Fruit fly (Drosophila melanogaster) whole organism, embryonic: ENCODE data around the gene CG9372.

Experiments
- B-H2 ChIP-seq: fragments of 200-800 bp; sonication (Bioruptor generic); optimal IDR thresholded peaks from 2 replicates; lab custom pipeline; 2018; ENCODE audit warnings: missing biosample characterization, mild to moderate bottlenecking, missing genetic modification characterization
- BtbVII ChIP-seq: fragments of 200-800 bp; sonication (Bioruptor generic); optimal IDR thresholded peaks from 3 replicates; lab custom pipeline; 2017; ENCODE audit warnings: missing biosample characterization, mild to moderate bottlenecking, missing genetic modification characterization
- CG10979 ChIP-seq: fragments of 200-800 bp; sonication (Bioruptor generic); optimal IDR thresholded peaks from 2 replicates; lab custom pipeline; 2018; ENCODE audit warnings: missing biosample characterization, mild to moderate bottlenecking, missing genetic modification characterization, moderate library complexity
- CG11456 ChIP-seq: fragments of 200-800 bp; sonication (Bioruptor generic); IDR thresholded peaks from 3 replicates; pipeline ENCODE4 v1.3.6; 2022; ENCODE audit warnings: missing biosample characterization, missing genetic modification characterization
- CG11723 ChIP-seq: fragments of 200-800 bp; sonication (Bioruptor generic); optimal IDR thresholded peaks from 2 replicates; lab custom pipeline; 2017; ENCODE audit warnings: missing biosample characterization, mild to moderate bottlenecking, missing genetic modification characterization
- CG12219 ChIP-seq: fragments of 200-800 bp; sonication (Bioruptor generic); optimal IDR thresholded peaks from 3 replicates; lab custom pipeline; 2018; ENCODE audit warnings: missing biosample characterization, mild to moderate bottlenecking, missing genetic modification characterization
- CG12299 ChIP-seq: fragments of 200-800 bp; sonication (Bioruptor generic); optimal IDR thresholded peaks from 2 replicates; lab custom pipeline; 2018; ENCODE audit warnings: missing biosample characterization, mild to moderate bottlenecking, missing genetic modification characterization
- CG13894 ChIP-seq: fragments of 200-800 bp; sonication (Bioruptor generic); optimal IDR thresholded peaks from 3 replicates; lab custom pipeline; 2018; ENCODE audit warnings: missing biosample characterization, mild to moderate bottlenecking, missing genetic modification characterization, moderate library complexity
- CG18476 ChIP-seq: fragments of 200-800 bp; sonication (Bioruptor generic); optimal IDR thresholded peaks from 2 replicates; lab custom pipeline; 2016; ENCODE audit warnings: missing biosample characterization, mild to moderate bottlenecking, missing genetic modification characterization
- CG18599 ChIP-seq: fragments of 200-800 bp; sonication (Bioruptor generic); optimal IDR thresholded peaks from 3 replicates; lab custom pipeline; 2017; ENCODE audit warnings: missing biosample characterization, missing genetic modification characterization, mild to moderate bottlenecking, moderate library complexity, missing genetic modification reagents
- CG33557 ChIP-seq: fragments of 200-800 bp; sonication (Bioruptor generic); optimal IDR thresholded peaks from 2 replicates; lab custom pipeline; 2019; ENCODE audit warnings: missing biosample characterization, mild to moderate bottlenecking, missing genetic modification characterization, moderate library complexity
- CG34422 ChIP-seq: fragments of 200-800 bp; sonication (Bioruptor generic); IDR thresholded peaks from 3 replicates; pipeline ENCODE4 v1.3.6; 2022; ENCODE audit warnings: missing biosample characterization, missing genetic modification characterization
- CG3726 ChIP-seq: fragments of 200-800 bp; sonication (Bioruptor generic); IDR thresholded peaks from 3 replicates; pipeline ENCODE4, ENCODE4 v1.3.6; 2022; ENCODE audit warnings: missing biosample characterization, missing genetic modification characterization
- CG4820 ChIP-seq: fragments of 200-800 bp; sonication (Bioruptor generic); optimal IDR thresholded peaks from 3 replicates; lab custom pipeline; 2016; ENCODE audit warnings: missing biosample characterization, missing genetic modification characterization
- CG7271 ChIP-seq: fragments of 200-800 bp; sonication (Bioruptor generic); optimal IDR thresholded peaks from 2 replicates; lab custom pipeline; 2018; ENCODE audit warnings: missing biosample characterization, mild to moderate bottlenecking, missing genetic modification characterization, moderate library complexity
- CG7745 ChIP-seq: fragments of 200-800 bp; sonication (Bioruptor generic); optimal IDR thresholded peaks from 2 replicates; lab custom pipeline; 2018; ENCODE audit warnings: missing biosample characterization, mild to moderate bottlenecking, missing genetic modification characterization, moderate library complexity
- CG7839 ChIP-seq: fragments of 200-800 bp; sonication (Bioruptor generic); optimal IDR thresholded peaks from 3 replicates; lab custom pipeline; 2018; ENCODE audit warnings: missing biosample characterization, mild to moderate bottlenecking, missing genetic modification characterization, moderate library complexity
- CG8924 ChIP-seq: fragments of 200-800 bp; optimal IDR thresholded peaks from 3 replicates; lab custom pipeline; 2019; ENCODE audit warnings: missing biosample characterization, mild to moderate bottlenecking, missing genetic modification characterization, moderate library complexity
- CG9215 ChIP-seq: fragments of 200-800 bp; sonication (Bioruptor generic); IDR thresholded peaks from 2 replicates; pipeline ENCODE4 v1.3.6; 2022; ENCODE audit warnings: missing biosample characterization, missing genetic modification characterization
- CoRest ChIP-seq: fragments of 200-800 bp; sonication (Bioruptor generic); optimal IDR thresholded peaks from 3 replicates; lab custom pipeline; 2018; ENCODE audit warnings: missing biosample characterization, mild to moderate bottlenecking, missing genetic modification characterization, moderate library complexity
- D ChIP-seq, 2 experiments: fragments of 200-800 bp in 1 of 2; fragments of >200 bp in 1 of 2; sonication (Bioruptor generic) in 1 of 2; optimal IDR thresholded peaks; 2 replicates in 1 of 2; 3 replicates in 1 of 2; lab custom pipeline; 2017; ENCODE audit warnings: mild to moderate bottlenecking in 1 of 2, missing biosample characterization in 1 of 2, missing genetic modification characterization in 1 of 2, missing genetic modification reagents in 1 of 2
- Dfd ChIP-seq, 2 experiments: fragments of >200 bp; optimal IDR thresholded peaks; 2 replicates each; lab custom pipeline; 2017; ENCODE audit warnings: missing biosample characterization in 2 of 2, missing genetic modification characterization in 2 of 2
- Eip74EF ChIP-seq, 2 experiments: fragments of 200-800 bp in 1 of 2; fragments of >200 bp in 1 of 2; sonication (Bioruptor generic) in 1 of 2; optimal IDR thresholded peaks; 2 replicates each; lab custom pipeline; 2017 to 2019; ENCODE audit warnings: missing biosample characterization in 2 of 2, missing genetic modification characterization in 2 of 2, mild to moderate bottlenecking in 1 of 2, moderate library complexity in 1 of 2
- Ets65A ChIP-seq: fragments of 200-800 bp; sonication (Bioruptor generic); peaks from one replicate; lab custom pipeline; 2016; ENCODE audit warnings: missing biosample characterization, missing genetic modification characterization
- Kr ChIP-seq: fragments of 200-800 bp; sonication (Bioruptor generic); optimal IDR thresholded peaks from 2 replicates; lab custom pipeline; 2017; ENCODE audit warnings: missing biosample characterization, mild to moderate bottlenecking, missing genetic modification characterization
- Mad ChIP-seq: fragments of 200-800 bp; sonication (Bioruptor generic); optimal IDR thresholded peaks from 2 replicates; lab custom pipeline; 2016; ENCODE audit warnings: missing biosample characterization, missing genetic modification characterization
- Med ChIP-seq: fragments of 200-800 bp; sonication (Bioruptor generic); peaks from one replicate; lab custom pipeline; 2016; ENCODE audit warnings: missing biosample characterization, missing genetic modification characterization, mild to moderate bottlenecking, inconsistent platforms, moderate library complexity
- Oli ChIP-seq: fragments of 200-800 bp; sonication (Bioruptor generic); optimal IDR thresholded peaks from 2 replicates; lab custom pipeline; 2018; ENCODE audit warnings: missing biosample characterization, mild to moderate bottlenecking, missing genetic modification characterization, moderate library complexity
- Opbp ChIP-seq: fragments of 200-800 bp; sonication (Bioruptor generic); IDR thresholded peaks from 3 replicates; pipeline ENCODE4 v1.3.6; 2022; ENCODE audit warnings: missing biosample characterization, missing genetic modification characterization; ENCODE audit not compliant: partially characterized antibody
- Sry-β ChIP-seq: fragments of 200-800 bp; sonication (Bioruptor generic); optimal IDR thresholded peaks from 2 replicates; lab custom pipeline; 2018; ENCODE audit warnings: missing biosample characterization, mild to moderate bottlenecking, missing genetic modification characterization, moderate library complexity
- Xbp1 ChIP-seq: fragments of 200-800 bp; sonication (Bioruptor generic); optimal IDR thresholded peaks from 3 replicates; lab custom pipeline; 2016; ENCODE audit warnings: missing biosample characterization, mild to moderate bottlenecking, missing genetic modification characterization
- ci ChIP-seq: fragments of 200-800 bp; sonication (Bioruptor generic); IDR thresholded peaks from 3 replicates; pipeline ENCODE4 v1.3.6; 2022; ENCODE audit warnings: missing biosample characterization, missing genetic modification characterization
- gsb-n ChIP-seq: fragments of 200-800 bp; sonication (Bioruptor generic); optimal IDR thresholded peaks from 3 replicates; lab custom pipeline; 2018; ENCODE audit warnings: missing biosample characterization, mild to moderate bottlenecking, missing genetic modification characterization
- hb ChIP-seq: fragments of 200-800 bp; sonication (Bioruptor generic); IDR thresholded peaks from 3 replicates; pipeline ENCODE4 v1.3.6; 2022; ENCODE audit warnings: missing biosample characterization, missing genetic modification characterization; ENCODE audit not compliant: partially characterized antibody
- ind ChIP-seq: fragments of 200-800 bp; sonication (Bioruptor generic); optimal IDR thresholded peaks from 3 replicates; lab custom pipeline; 2016; ENCODE audit warnings: missing biosample characterization, missing genetic modification characterization
- insv ChIP-seq, 2 experiments: fragments of 200-800 bp; sonication (Bioruptor generic); optimal IDR thresholded peaks; 3 replicates each; lab custom pipeline; 2016 to 2018; ENCODE audit warnings: missing biosample characterization in 2 of 2, missing genetic modification characterization in 2 of 2
- lmd ChIP-seq: fragments of 200-800 bp; sonication (Bioruptor generic); IDR thresholded peaks from 2 replicates; pipeline ENCODE4 v1.3.6; 2022; ENCODE audit warnings: missing biosample characterization, missing genetic modification characterization
- nerfin-2 ChIP-seq: fragments of 200-800 bp; sonication (Bioruptor generic); IDR thresholded peaks from 2 replicates; pipeline ENCODE4 v1.3.6; 2022; ENCODE audit warnings: missing biosample characterization, missing genetic modification characterization; ENCODE audit not compliant: partially characterized antibody
- oc ChIP-seq: fragments of 200-800 bp; sonication (Bioruptor generic); optimal IDR thresholded peaks from 2 replicates; lab custom pipeline; 2018; ENCODE audit warnings: missing biosample characterization, mild to moderate bottlenecking, missing genetic modification characterization, moderate library complexity
- onecut ChIP-seq: fragments of 200-800 bp; sonication (Bioruptor generic); IDR thresholded peaks from 2 replicates; pipeline ENCODE4 v1.3.6; 2022; ENCODE audit warnings: missing biosample characterization, missing genetic modification characterization
- rib ChIP-seq: fragments of 200-800 bp; sonication (Bioruptor generic); IDR thresholded peaks from 2 replicates; pipeline ENCODE4 v1.3.6; 2022; ENCODE audit warnings: missing biosample characterization, missing genetic modification characterization
- row ChIP-seq: fragments of 200-800 bp; sonication (Bioruptor generic); IDR thresholded peaks from 3 replicates; pipeline ENCODE4 v1.3.6; 2022; ENCODE audit warnings: missing biosample characterization, missing genetic modification characterization
- sc ChIP-seq, 3 experiments: fragments of >200 bp in 2 of 3; fragments of 200-800 bp in 1 of 3; sonication (Bioruptor generic) in 1 of 3; optimal IDR thresholded peaks; 2 replicates in 2 of 3; 3 replicates in 1 of 3; lab custom pipeline; 2017; ENCODE audit warnings: mild to moderate bottlenecking in 1 of 3, missing biosample characterization in 1 of 3, missing genetic modification characterization in 1 of 3, missing genetic modification reagents in 1 of 3
- sisA ChIP-seq: fragments of 200-800 bp; sonication (Bioruptor generic); IDR thresholded peaks from 2 replicates; pipeline ENCODE4 v1.3.6; 2022; ENCODE audit warnings: missing biosample characterization, missing genetic modification characterization
- slou ChIP-seq: fragments of 200-800 bp; sonication (Bioruptor generic); optimal IDR thresholded peaks from 3 replicates; lab custom pipeline; 2016; ENCODE audit warnings: missing biosample characterization, missing genetic modification characterization
- tgo ChIP-seq: fragments of 200-800 bp; sonication (Bioruptor generic); IDR thresholded peaks from 3 replicates; pipeline ENCODE4 v1.3.6; 2022; ENCODE audit warnings: missing biosample characterization, missing genetic modification characterization
- twi ChIP-seq: fragments of 200-800 bp; optimal IDR thresholded peaks from 2 replicates; lab custom pipeline; 2019; ENCODE audit warnings: missing biosample characterization, mild to moderate bottlenecking, missing genetic modification characterization, moderate library complexity
- unpg ChIP-seq: fragments of 200-800 bp; sonication (Bioruptor generic); optimal IDR thresholded peaks from 3 replicates; lab custom pipeline; 2018; ENCODE audit warnings: missing biosample characterization, mild to moderate bottlenecking, missing genetic modification characterization, moderate library complexity

CG9372 gene

DNA sequence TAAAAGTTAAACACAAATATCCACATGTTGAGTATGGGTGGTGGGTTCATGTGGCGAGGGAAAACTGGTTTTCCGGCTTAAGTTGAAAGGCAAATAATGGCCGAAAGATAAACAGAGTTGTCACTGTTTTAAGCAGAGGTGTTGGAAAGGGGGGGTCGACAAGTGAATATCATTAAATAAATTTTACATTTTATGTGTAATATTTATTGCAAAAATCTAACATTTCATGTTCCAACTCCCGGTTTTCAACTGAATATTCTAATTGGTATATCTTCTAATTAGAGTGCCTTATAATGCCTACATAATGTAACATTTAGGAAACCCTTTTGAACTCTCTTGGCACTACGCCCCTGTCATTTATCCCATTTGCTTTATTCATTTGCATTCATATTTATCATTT, 49.9 kb downstream of the CG9372 start (continued):
- TF ChIP-seq CG12219 (GFP tag; lab: Kevin White, UChicago) (peak; percentile 54), B-H2 (GFP tag; lab: Kevin White, UChicago) (no peak), row (peak; percentile 73), Eip74EF (GFP tag; optimal IDR thresholded peaks at IDR 0.05; lab: Kevin White, UChicago) (no peak), Mad (peak; percentile 13), CG10979 (tag; lab: Kevin White, UChicago) (peak; percentile 68), CG11723 (GFP tag; lab: Kevin White, UChicago) (peak; percentile 42), Xbp1 (GFP tag; lab: Kevin White, UChicago) (peak; percentile 27), tgo (GFP tag; lab: Robert Waterston, UW) (peak; percentile 40; the same call in 2 of the 3 replicates), CG7839 (peak; percentile 68), Oli (tag; lab: Kevin White, UChicago) (peak; percentile 47), CG13894 (tag; lab: Kevin White, UChicago) (no peak), ind (GFP tag; lab: Kevin White, UChicago) (peak; percentile 40), lmd (GFP tag; lab: Robert Waterston, UW) (peak; percentile 55; the same call in 1 of the 2 replicates), slou (GFP tag; lab: Kevin White, UChicago) (no peak), CG4820 (GFP tag; lab: Kevin White, UChicago) (peak; percentile 49), BtbVII (GFP tag; lab: Kevin White, UChicago) (peak; percentile 52), sisA (GFP tag; lab: Robert Waterston, UW) (peak; percentile 63), CG18476 (GFP tag; lab: Kevin White, UChicago) (peak; percentile 5), unpg (peak; percentile 55), CoRest (tag; lab: Kevin White, UChicago) (peak; percentile 69), Opbp (GFP tag; lab: Robert Waterston, UW) (no peak), D (optimal IDR thresholded peaks at IDR 0.05; lab: Kevin White, UChicago) (no peak), D (GFP tag; optimal IDR thresholded peaks at IDR 0.05; lab: Kevin White, UChicago) (peak; percentile 73), Dfd (GFP tag; optimal IDR thresholded peaks at IDR 0.05; lab: Kevin White, UChicago) (no peak), hb (GFP tag; lab: Robert Waterston, UW) (no peak), rib (GFP tag; lab: Robert Waterston, UW) (no peak), CG7271 (peak; percentile 35), Ets65A (peak; percentile 11), twi (tag; lab: Kevin White, UChicago) (peak; percentile 42), oc (tag; lab: Kevin White, UChicago) (peak; percentile 66), CG34422 (GFP tag; lab: Robert Waterston, UW) (peak; percentile 45; the same call in 1 of the 3 replicates), CG8924 (tag; lab: Kevin White, UChicago) (peak; percentile 63), CG7745 (tag; lab: Kevin White, UChicago) (no peak), CG9215 (GFP tag; lab: Robert Waterston, UW) (0 out of 2 replicates have a peak, but pooled peaks have one; percentile 13), CG33557 (GFP tag; lab: Kevin White, UChicago) (peak; percentile 60), nerfin-2 (no peak), gsb-n (tag; lab: Kevin White, UChicago) (peak; percentile 35), onecut (GFP tag; lab: Robert Waterston, UW) (peak; percentile 38), ci (GFP tag; lab: Robert Waterston, UW) (peak; percentile 69; the same call in 2 of the 3 replicates), CG12299 (peak; percentile 27), Med (peak; percentile 86), Sry-β (GFP tag; lab: Kevin White, UChicago) (peak; percentile 32), insv (GFP tag; optimal IDR thresholded peaks at IDR 0.05; lab: Kevin White, UChicago) (peak in 1 of 2 experiments; percentile 74), CG3726 (GFP tag; lab: Robert Waterston, UW) (no peak; the same call in 2 of the 3 replicates), CG18599 (GFP tag; lab: Kevin White, UChicago) (peak; percentile 23), Kr (GFP tag; lab: Kevin White, UChicago) (no peak), sc (optimal IDR thresholded peaks at IDR 0.05; lab: Kevin White, UChicago) (no peak), sc (GFP tag; optimal IDR thresholded peaks at IDR 0.05; lab: Kevin White, UChicago) (peak; percentile 54), CG11456 (GFP tag; lab: Robert Waterston, UW) (no peak; the same call in 2 of the 3 replicates)
